Comparison of ENCODE assay signal across 1 fruit fly cellular context in the genomic region with DNA sequence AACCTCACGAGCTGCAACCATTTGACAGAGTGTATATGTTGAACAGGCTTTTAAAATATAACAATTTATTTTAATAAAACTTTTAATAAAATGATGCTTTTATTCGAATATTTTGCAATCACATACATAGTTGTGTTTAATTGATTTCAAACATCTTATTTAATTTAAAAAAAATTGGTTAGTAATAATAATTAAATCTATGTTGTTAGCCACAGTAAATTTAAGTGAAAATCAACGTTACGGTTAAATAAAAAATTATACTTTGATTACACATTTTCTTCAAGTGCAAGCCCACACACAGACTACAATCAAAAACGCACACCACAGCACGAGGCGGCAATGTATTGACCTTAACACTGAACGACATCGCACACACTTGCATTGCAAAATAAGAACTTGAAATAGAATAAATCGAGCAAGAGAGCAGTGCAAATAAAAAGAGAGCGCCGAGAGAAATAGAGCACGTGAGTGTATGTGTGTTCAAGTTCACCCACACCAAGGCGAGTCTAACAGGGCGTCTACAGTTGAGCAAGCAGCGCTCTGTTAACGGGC.
TF ChIP-seq lines count a peak whose summit lies in the region.

No protein-coding gene starts in this region.

TF ChIP-seq in whole organism, embryonic, 481 proteins besides CTCF, POLR2A, EP300 and RAD21 (continued from another document):
- TF ChIP-seq Hsf (GFP tag; optimal IDR thresholded peaks at IDR 0.05; lab: Kevin White, UChicago), result no peak
- TF ChIP-seq NC2β (GFP tag; optimal IDR thresholded peaks at IDR 0.05; lab: Kevin White, UChicago), result no peak
- TF ChIP-seq CG6689 (GFP tag; IDR thresholded peaks at IDR 0.05; lab: Robert Waterston, UW), result no peak
- peak; percentile 35 for TF ChIP-seq Blimp-1 (GFP tag; optimal IDR thresholded peaks at IDR 0.05; lab: Kevin White, UChicago)
- TF ChIP-seq Dad (GFP tag; optimal IDR thresholded peaks at IDR 0.05; lab: Kevin White, UChicago), result no peak
- no peak for TF ChIP-seq Mad (GFP tag; optimal IDR thresholded peaks at IDR 0.05; lab: Kevin White, UChicago)
- TF ChIP-seq Eip74EF (GFP tag; optimal IDR thresholded peaks at IDR 0.05; lab: Kevin White, UChicago), result no peak
- TF ChIP-seq scrt (GFP tag; optimal IDR thresholded peaks at IDR 0.05; lab: Kevin White, UChicago), result no peak
- TF ChIP-seq zen (tag; optimal IDR thresholded peaks at IDR 0.05; lab: Kevin White, UChicago), result no peak
- TF ChIP-seq otp (GFP tag; IDR thresholded peaks at IDR 0.05; lab: Robert Waterston, UW), result no peak
- TF ChIP-seq CG6175 (GFP tag; IDR thresholded peaks at IDR 0.05; lab: Robert Waterston, UW), result no peak
- TF ChIP-seq eyg (GFP tag; optimal IDR thresholded peaks at IDR 0.05; lab: Kevin White, UChicago), result no peak
- no peak for TF ChIP-seq tio (GFP tag; optimal IDR thresholded peaks at IDR 0.05; lab: Kevin White, UChicago)
- no peak for TF ChIP-seq CG11093 (GFP tag; IDR thresholded peaks at IDR 0.05; lab: Robert Waterston, UW)
- no peak for TF ChIP-seq wor (GFP tag; IDR thresholded peaks at IDR 0.05; lab: Robert Waterston, UW)
- TF ChIP-seq CG17328 (GFP tag; IDR thresholded peaks at IDR 0.05; lab: Robert Waterston, UW), result no peak
- TF ChIP-seq hth (optimal IDR thresholded peaks at IDR 0.05; lab: Kevin White, UChicago), result no peak
- TF ChIP-seq CG13424 (tag; optimal IDR thresholded peaks at IDR 0.05; lab: Kevin White, UChicago), result peak; percentile 44
- TF ChIP-seq Dek (tag; optimal IDR thresholded peaks at IDR 0.05; lab: Kevin White, UChicago), result no peak
- TF ChIP-seq gro (GFP tag; optimal IDR thresholded peaks at IDR 0.05; lab: Kevin White, UChicago), result no peak
- no peak for TF ChIP-seq vnd (GFP tag; IDR thresholded peaks at IDR 0.05; lab: Robert Waterston, UW; ENCODE audit: partially characterized antibody)
- TF ChIP-seq ssp (GFP tag; IDR thresholded peaks at IDR 0.05; lab: Robert Waterston, UW), result no peak
- no peak for TF ChIP-seq CG5245 (GFP tag; optimal IDR thresholded peaks at IDR 0.05; lab: Kevin White, UChicago)
- TF ChIP-seq Jarid2 (GFP tag; optimal IDR thresholded peaks at IDR 0.05; lab: Kevin White, UChicago), result no peak
- TF ChIP-seq CG9932 (GFP tag; IDR thresholded peaks at IDR 0.05; lab: Robert Waterston, UW), result no peak
- TF ChIP-seq emc (GFP tag; optimal IDR thresholded peaks at IDR 0.05; lab: Kevin White, UChicago), result no peak
- TF ChIP-seq hkb (optimal IDR thresholded peaks at IDR 0.05; lab: Kevin White, UChicago), result no peak
- TF ChIP-seq hkb (GFP tag; IDR thresholded peaks at IDR 0.05; lab: Robert Waterston, UW), result no peak
- TF ChIP-seq Bgb (GFP tag; IDR thresholded peaks at IDR 0.05; lab: Robert Waterston, UW; ENCODE audit: partially characterized antibody), result no peak
- TF ChIP-seq Trl (optimal IDR thresholded peaks at IDR 0.05; lab: Kevin White, UChicago), result peak; percentile 78 to 84
- TF ChIP-seq Trl (GFP tag; optimal IDR thresholded peaks at IDR 0.05; lab: Kevin White, UChicago), result no peak
- no peak for TF ChIP-seq gsb-n (tag; optimal IDR thresholded peaks at IDR 0.05; lab: Kevin White, UChicago)
- TF ChIP-seq bab2 (GFP tag; optimal IDR thresholded peaks at IDR 0.05; lab: Kevin White, UChicago), result no peak
- no peak for TF ChIP-seq Mrtf (GFP tag; IDR thresholded peaks at IDR 0.05; lab: Robert Waterston, UW)
- no peak for TF ChIP-seq wek (GFP tag; optimal IDR thresholded peaks at IDR 0.05; lab: Kevin White, UChicago)
- TF ChIP-seq tap (tag; optimal IDR thresholded peaks at IDR 0.05; lab: Kevin White, UChicago), result no peak
- TF ChIP-seq CG12744 (GFP tag; optimal IDR thresholded peaks at IDR 0.05; lab: Kevin White, UChicago), result no peak
- peak; percentile 79 for TF ChIP-seq Drgx (GFP tag; IDR thresholded peaks at IDR 0.05; lab: Robert Waterston, UW)
- TF ChIP-seq dan (GFP tag; IDR thresholded peaks at IDR 0.05; lab: Robert Waterston, UW), result no peak
- TF ChIP-seq CG11085 (GFP tag; IDR thresholded peaks at IDR 0.05; lab: Robert Waterston, UW), result no peak
- TF ChIP-seq ase (GFP tag; IDR thresholded peaks at IDR 0.05; lab: Robert Waterston, UW), result no peak
- TF ChIP-seq knrl (GFP tag; IDR thresholded peaks at IDR 0.05; lab: Robert Waterston, UW; ENCODE audit: partially characterized antibody), result no peak
- TF ChIP-seq Hr39 (optimal IDR thresholded peaks at IDR 0.05; lab: Kevin White, UChicago), result no peak
- no peak for TF ChIP-seq CG12219 (GFP tag; optimal IDR thresholded peaks at IDR 0.05; lab: Kevin White, UChicago)
- TF ChIP-seq repo (GFP tag; optimal IDR thresholded peaks at IDR 0.05; lab: Kevin White, UChicago), result no peak
- TF ChIP-seq CG32767 (GFP tag; IDR thresholded peaks at IDR 0.05; lab: Robert Waterston, UW), result no peak
- TF ChIP-seq CG4730 (GFP tag; IDR thresholded peaks at IDR 0.05; lab: Robert Waterston, UW), result no peak
- TF ChIP-seq Nf-YB (GFP tag; optimal IDR thresholded peaks at IDR 0.05; lab: Kevin White, UChicago), result no peak
- TF ChIP-seq CkIIα-i1 (GFP tag; IDR thresholded peaks at IDR 0.05; lab: Robert Waterston, UW), result no peak
- no peak for TF ChIP-seq CG9797 (GFP tag; optimal IDR thresholded peaks at IDR 0.05; lab: Kevin White, UChicago)
- no peak for TF ChIP-seq Ravus (GFP tag; IDR thresholded peaks at IDR 0.05; lab: Robert Waterston, UW)
- no peak for TF ChIP-seq CG34422 (GFP tag; IDR thresholded peaks at IDR 0.05; lab: Robert Waterston, UW)
- TF ChIP-seq B-H2 (GFP tag; optimal IDR thresholded peaks at IDR 0.05; lab: Kevin White, UChicago), result no peak
- TF ChIP-seq NC2α (GFP tag; optimal IDR thresholded peaks at IDR 0.05; lab: Kevin White, UChicago), result no peak
- no peak for TF ChIP-seq ATbp (GFP tag; optimal IDR thresholded peaks at IDR 0.05; lab: Kevin White, UChicago)
- TF ChIP-seq corto (GFP tag; optimal IDR thresholded peaks at IDR 0.05; lab: Kevin White, UChicago), result peak; percentile 62
- TF ChIP-seq CG3838 (GFP tag; optimal IDR thresholded peaks at IDR 0.05; lab: Kevin White, UChicago), result no peak
- TF ChIP-seq Dfd (GFP tag; optimal IDR thresholded peaks at IDR 0.05; lab: Kevin White, UChicago), result no peak
- peak; percentile 45 for TF ChIP-seq nmo (GFP tag; optimal IDR thresholded peaks at IDR 0.05; lab: Kevin White, UChicago)
- TF ChIP-seq gcm (GFP tag; optimal IDR thresholded peaks at IDR 0.05; lab: Kevin White, UChicago), result peak; percentile 19
- peak; percentile 25; the same call in 1 of the 2 replicates for TF ChIP-seq CG13287 (GFP tag; IDR thresholded peaks at IDR 0.05; lab: Robert Waterston, UW; ENCODE audit: partially characterized antibody)
- peak; percentile 69 for TF ChIP-seq lbe (GFP tag; optimal IDR thresholded peaks at IDR 0.05; lab: Kevin White, UChicago)
- no peak; the same call in 2 of the 3 replicates for TF ChIP-seq CG34224 (GFP tag; IDR thresholded peaks at IDR 0.05; lab: Robert Waterston, UW; ENCODE audit: partially characterized antibody)
- no peak for TF ChIP-seq gsb (GFP tag; IDR thresholded peaks at IDR 0.05; lab: Robert Waterston, UW)
- TF ChIP-seq cg (GFP tag; optimal IDR thresholded peaks at IDR 0.05; lab: Kevin White, UChicago), result peak; percentile 89
- TF ChIP-seq zen2 (GFP tag; IDR thresholded peaks at IDR 0.05; lab: Robert Waterston, UW; ENCODE audit: partially characterized antibody), result no peak
- TF ChIP-seq CG2120 (GFP tag; optimal IDR thresholded peaks at IDR 0.05; lab: Kevin White, UChicago), result peak; percentile 34
- TF ChIP-seq Doc2 (GFP tag; IDR thresholded peaks at IDR 0.05; lab: Robert Waterston, UW), result no peak
- no peak for TF ChIP-seq CG17385 (GFP tag; optimal IDR thresholded peaks at IDR 0.05; lab: Kevin White, UChicago)
- TF ChIP-seq CG9609 (GFP tag; optimal IDR thresholded peaks at IDR 0.05; lab: Kevin White, UChicago), result no peak
- TF ChIP-seq CG10979 (tag; optimal IDR thresholded peaks at IDR 0.05; lab: Kevin White, UChicago), result peak; percentile 55
- peak; percentile 58 for TF ChIP-seq Spps (tag; optimal IDR thresholded peaks at IDR 0.05; lab: Kevin White, UChicago)
- TF ChIP-seq CG7271 (tag; optimal IDR thresholded peaks at IDR 0.05; lab: Kevin White, UChicago), result no peak
- no peak for TF ChIP-seq twi (tag; optimal IDR thresholded peaks at IDR 0.05; lab: Kevin White, UChicago)
- TF ChIP-seq pum (GFP tag; optimal IDR thresholded peaks at IDR 0.05; lab: Kevin White, UChicago), result no peak
- no peak for TF ChIP-seq CG13123 (GFP tag; optimal IDR thresholded peaks at IDR 0.05; lab: Kevin White, UChicago)
- peak; percentile 28 for TF ChIP-seq CG17829 (tag; optimal IDR thresholded peaks at IDR 0.05; lab: Kevin White, UChicago)
- TF ChIP-seq CG4820 (GFP tag; optimal IDR thresholded peaks at IDR 0.05; lab: Kevin White, UChicago), result no peak
- no peak for TF ChIP-seq bigmax (GFP tag; optimal IDR thresholded peaks at IDR 0.05; lab: Kevin White, UChicago)
- TF ChIP-seq nom (GFP tag; optimal IDR thresholded peaks at IDR 0.05; lab: Kevin White, UChicago), result peak; percentile 75
- TF ChIP-seq CG1832 (GFP tag; optimal IDR thresholded peaks at IDR 0.05; lab: Kevin White, UChicago), result no peak
- TF ChIP-seq CG3995 (GFP tag; optimal IDR thresholded peaks at IDR 0.05; lab: Kevin White, UChicago), result no peak
- TF ChIP-seq row (GFP tag; IDR thresholded peaks at IDR 0.05; lab: Robert Waterston, UW), result peak; percentile 58
- TF ChIP-seq ken (GFP tag; IDR thresholded peaks at IDR 0.05; lab: Robert Waterston, UW), result no peak
- TF ChIP-seq fd96Cb (tag; optimal IDR thresholded peaks at IDR 0.05; lab: Kevin White, UChicago), result peak; percentile 21
- no peak for TF ChIP-seq klu (GFP tag; IDR thresholded peaks at IDR 0.05; lab: Robert Waterston, UW)
- TF ChIP-seq HLH3B (GFP tag; IDR thresholded peaks at IDR 0.05; lab: Robert Waterston, UW), result no peak
- peak; percentile 74 for TF ChIP-seq gem (tag; optimal IDR thresholded peaks at IDR 0.05; lab: Kevin White, UChicago)
- no peak for TF ChIP-seq kni (GFP tag; optimal IDR thresholded peaks at IDR 0.05; lab: Kevin White, UChicago)
- peak; percentile 17 for TF ChIP-seq odd (GFP tag; optimal IDR thresholded peaks at IDR 0.05; lab: Kevin White, UChicago)
- no peak for TF ChIP-seq peb (GFP tag; IDR thresholded peaks at IDR 0.05; lab: Robert Waterston, UW)
- TF ChIP-seq pfk (GFP tag; optimal IDR thresholded peaks at IDR 0.05; lab: Kevin White, UChicago), result no peak
- TF ChIP-seq CG6683 (GFP tag; optimal IDR thresholded peaks at IDR 0.05; lab: Kevin White, UChicago), result no peak
- no peak for TF ChIP-seq CG16815 (GFP tag; optimal IDR thresholded peaks at IDR 0.05; lab: Kevin White, UChicago)
- no peak for TF ChIP-seq CG2202 (tag; optimal IDR thresholded peaks at IDR 0.05; lab: Kevin White, UChicago)
- peak; percentile 23; the same call in 1 of the 2 replicates for TF ChIP-seq CG14014 (GFP tag; IDR thresholded peaks at IDR 0.05; lab: Robert Waterston, UW)
- no peak for TF ChIP-seq CG15696 (tag; optimal IDR thresholded peaks at IDR 0.05; lab: Kevin White, UChicago)
- peak; percentile 36 for TF ChIP-seq CG30403 (GFP tag; optimal IDR thresholded peaks at IDR 0.05; lab: Kevin White, UChicago)
- no peak for TF ChIP-seq CG1603 (tag; optimal IDR thresholded peaks at IDR 0.05; lab: Kevin White, UChicago)
- no peak for TF ChIP-seq Poxn (GFP tag; IDR thresholded peaks at IDR 0.05; lab: Robert Waterston, UW)
- TF ChIP-seq CG8281 (tag; optimal IDR thresholded peaks at IDR 0.05; lab: Kevin White, UChicago), result no peak
- TF ChIP-seq Nf-YA (GFP tag; IDR thresholded peaks at IDR 0.05; lab: Robert Waterston, UW), result no peak
- TF ChIP-seq CG6813 (GFP tag; optimal IDR thresholded peaks at IDR 0.05; lab: Kevin White, UChicago), result no peak
- no peak for TF ChIP-seq pita (GFP tag; optimal IDR thresholded peaks at IDR 0.05; lab: Kevin White, UChicago)
- no peak for TF ChIP-seq Aef1 (GFP tag; IDR thresholded peaks at IDR 0.05; lab: Robert Waterston, UW)
- TF ChIP-seq ttk (GFP tag; IDR thresholded peaks at IDR 0.05; lab: Robert Waterston, UW), result no peak
- TF ChIP-seq BEAF-32 (GFP tag; optimal IDR thresholded peaks at IDR 0.05; lab: Kevin White, UChicago), result no peak
- TF ChIP-seq CG33213 (GFP tag; optimal IDR thresholded peaks at IDR 0.05; lab: Kevin White, UChicago), result no peak
- TF ChIP-seq CG8359 (GFP tag; optimal IDR thresholded peaks at IDR 0.05; lab: Kevin White, UChicago; ENCODE audit: borderline replicate concordance), result no peak
- TF ChIP-seq CG3065 (GFP tag; optimal IDR thresholded peaks at IDR 0.05; lab: Kevin White, UChicago), result no peak
- TF ChIP-seq B-H1 (GFP tag; IDR thresholded peaks at IDR 0.05; lab: Robert Waterston, UW), result no peak
- peak; percentile 28 for TF ChIP-seq az2 (GFP tag; optimal IDR thresholded peaks at IDR 0.05; lab: Kevin White, UChicago)
- TF ChIP-seq Stat92E (GFP tag; optimal IDR thresholded peaks at IDR 0.05; lab: Kevin White, UChicago), result no peak
TF ChIP-seq in whole organism, embryonic: peak in this region for 82.
